Fruit fly (Drosophila melanogaster) whole organism, embryonic: ENCODE measurements around the gene Sfp23F.

Experiments used
- CG10979 ChIP-seq: fragments of 200-800 bp; sonication (Bioruptor generic); optimal IDR thresholded peaks from 2 replicates; lab custom pipeline; 2018; ENCODE audit warnings: missing biosample characterization, mild to moderate bottlenecking, missing genetic modification characterization, moderate library complexity
- CG11723 ChIP-seq: fragments of 200-800 bp; sonication (Bioruptor generic); optimal IDR thresholded peaks from 2 replicates; lab custom pipeline; 2017; ENCODE audit warnings: missing biosample characterization, mild to moderate bottlenecking, missing genetic modification characterization
- CG1233 ChIP-seq: fragments of 200-800 bp; sonication (Bioruptor generic); optimal IDR thresholded peaks from 4 replicates; lab custom pipeline; 2018; ENCODE audit warnings: missing biosample characterization, mild to moderate bottlenecking, missing genetic modification characterization
- CG12942 ChIP-seq: fragments of 200-800 bp; sonication (Bioruptor generic); optimal IDR thresholded peaks from 3 replicates; lab custom pipeline; 2016; ENCODE audit warnings: missing biosample characterization, missing genetic modification characterization
- CG13624 ChIP-seq: fragments of 200-800 bp; sonication (Bioruptor generic); optimal IDR thresholded peaks from 2 replicates; lab custom pipeline; 2016; ENCODE audit warnings: missing biosample characterization, missing genetic modification characterization
- CG13775 ChIP-seq: fragments of 200-800 bp; sonication (Bioruptor generic); optimal IDR thresholded peaks from 3 replicates; lab custom pipeline; 2017; ENCODE audit warnings: missing biosample characterization, mild to moderate bottlenecking, missing genetic modification characterization
- CG15073 ChIP-seq: fragments of 200-800 bp; sonication (Bioruptor generic); optimal IDR thresholded peaks from 2 replicates; lab custom pipeline; 2016; ENCODE audit warnings: missing biosample characterization, missing genetic modification characterization
- CG16815 ChIP-seq: fragments of 200-800 bp; sonication (Bioruptor generic); optimal IDR thresholded peaks from 3 replicates; lab custom pipeline; 2017; ENCODE audit warnings: missing biosample characterization, mild to moderate bottlenecking, missing genetic modification characterization
- CG17912 ChIP-seq: fragments of 200-800 bp; sonication (Bioruptor generic); optimal IDR thresholded peaks from 2 replicates; lab custom pipeline; 2018; ENCODE audit warnings: missing biosample characterization, mild to moderate bottlenecking, missing genetic modification characterization
- CG1792 ChIP-seq: fragments of 200-800 bp; sonication (Bioruptor generic); optimal IDR thresholded peaks from 2 replicates; lab custom pipeline; 2016; ENCODE audit warnings: missing biosample characterization, missing genetic modification characterization
- CG2120 ChIP-seq: fragments of 200-800 bp; sonication (Bioruptor generic); optimal IDR thresholded peaks from 3 replicates; lab custom pipeline; 2016; ENCODE audit warnings: missing biosample characterization, missing genetic modification characterization
- CG2712 ChIP-seq: fragments of 200-800 bp; optimal IDR thresholded peaks from 3 replicates; lab custom pipeline; 2019; ENCODE audit warnings: missing biosample characterization, mild to moderate bottlenecking, missing genetic modification characterization, moderate library complexity
- CG2889 ChIP-seq: fragments of 200-800 bp; sonication (Bioruptor generic); IDR thresholded peaks from 3 replicates; pipeline ENCODE4 v1.3.6; 2022; ENCODE audit warnings: missing biosample characterization, missing genetic modification characterization
- CG4617 ChIP-seq: fragments of 200-800 bp; sonication (Bioruptor generic); optimal IDR thresholded peaks from 3 replicates; lab custom pipeline; 2016; ENCODE audit warnings: missing biosample characterization, missing genetic modification characterization, borderline replicate concordance
- CG6272 ChIP-seq: fragments of 200-800 bp; sonication (Bioruptor generic); IDR thresholded peaks from 2 replicates; pipeline ENCODE4 v1.3.6; 2022; ENCODE audit warnings: missing biosample characterization, missing genetic modification characterization
- CG7556 ChIP-seq: fragments of 200-800 bp; sonication (Bioruptor generic); optimal IDR thresholded peaks from 2 replicates; lab custom pipeline; 2017; ENCODE audit warnings: missing biosample characterization, mild to moderate bottlenecking, missing genetic modification characterization
- CG8290 ChIP-seq, 3 experiments: fragments of 200-800 bp; sonication (Bioruptor generic); optimal IDR thresholded peaks; 2 replicates each; lab custom pipeline; 2016 to 2019; ENCODE audit warnings: missing biosample characterization in 3 of 3, missing genetic modification characterization in 3 of 3, mild to moderate bottlenecking in 2 of 3, moderate library complexity in 1 of 3
- CG8765 ChIP-seq: fragments of 200-800 bp; sonication (Bioruptor generic); IDR thresholded peaks from 2 replicates; pipeline ENCODE4 v1.3.6; 2022; ENCODE audit warnings: missing biosample characterization, missing genetic modification characterization
- Ets97D ChIP-seq: fragments of 200-800 bp; sonication (Bioruptor generic); optimal IDR thresholded peaks from 3 replicates; lab custom pipeline; 2016; ENCODE audit warnings: missing biosample characterization, missing genetic modification characterization
- HLHmδ ChIP-seq: fragments of 200-800 bp; sonication (Bioruptor generic); optimal IDR thresholded peaks from 2 replicates; lab custom pipeline; 2018; ENCODE audit warnings: missing biosample characterization, mild to moderate bottlenecking, missing genetic modification characterization, moderate library complexity
- NFAT ChIP-seq: fragments of 200-800 bp; sonication (Bioruptor generic); IDR thresholded peaks from 2 replicates; pipeline ENCODE4 v1.3.6; 2022; ENCODE audit warnings: missing biosample characterization, missing genetic modification characterization
- Opbp ChIP-seq: fragments of 200-800 bp; sonication (Bioruptor generic); IDR thresholded peaks from 3 replicates; pipeline ENCODE4 v1.3.6; 2022; ENCODE audit warnings: missing biosample characterization, missing genetic modification characterization; ENCODE audit not compliant: partially characterized antibody
- Rfx ChIP-seq: fragments of 200-800 bp; sonication (Bioruptor generic); IDR thresholded peaks from 2 replicates; pipeline ENCODE4 v1.3.6; 2022; ENCODE audit warnings: missing biosample characterization, missing genetic modification characterization
- Sox100B ChIP-seq: fragments of 200-800 bp; sonication (Bioruptor generic); optimal IDR thresholded peaks from 3 replicates; lab custom pipeline; 2018; ENCODE audit warnings: missing biosample characterization, mild to moderate bottlenecking, missing genetic modification characterization
- aop ChIP-seq: fragments of 200-800 bp; sonication (Bioruptor generic); IDR thresholded peaks from 2 replicates; pipeline ENCODE4 v1.3.6; 2022; ENCODE audit warnings: missing biosample characterization, missing genetic modification characterization
- ara ChIP-seq: fragments of 200-800 bp; sonication (Bioruptor generic); IDR thresholded peaks from 2 replicates; pipeline ENCODE4 v1.3.6; 2022; ENCODE audit warnings: missing biosample characterization, missing genetic modification characterization
- bsh ChIP-seq, 2 experiments: fragments of 200-800 bp; sonication (Bioruptor generic); optimal IDR thresholded peaks; 2 replicates each; lab custom pipeline; 2017 to 2018; ENCODE audit warnings: mild to moderate bottlenecking in 2 of 2, missing biosample characterization in 2 of 2, missing genetic modification characterization in 2 of 2, moderate library complexity in 1 of 2
- ci ChIP-seq: fragments of 200-800 bp; sonication (Bioruptor generic); IDR thresholded peaks from 3 replicates; pipeline ENCODE4 v1.3.6; 2022; ENCODE audit warnings: missing biosample characterization, missing genetic modification characterization
- crp ChIP-seq, 2 experiments: fragments of 200-800 bp; sonication (Bioruptor generic); optimal IDR thresholded peaks; 2 replicates in 1 of 2; 3 replicates in 1 of 2; lab custom pipeline; 2017; ENCODE audit warnings: missing biosample characterization in 2 of 2, missing genetic modification characterization in 2 of 2, mild to moderate bottlenecking in 1 of 2, moderate library complexity in 1 of 2
- dimm ChIP-seq: fragments of 200-800 bp; sonication (Bioruptor generic); IDR thresholded peaks from 2 replicates; pipeline ENCODE4 v1.3.6; 2022; ENCODE audit warnings: missing biosample characterization, missing genetic modification characterization
- en ChIP-seq: fragments of 200-800 bp; sonication (Bioruptor generic); optimal IDR thresholded peaks from 2 replicates; lab custom pipeline; 2016; ENCODE audit warnings: missing biosample characterization, missing genetic modification characterization
- gce ChIP-seq: fragments of 200-800 bp; sonication (Bioruptor generic); IDR thresholded peaks from 3 replicates; pipeline ENCODE4 v1.3.6; 2022; ENCODE audit warnings: missing biosample characterization, missing genetic modification characterization
- ham ChIP-seq: fragments of 200-800 bp; sonication (Bioruptor generic); IDR thresholded peaks from 2 replicates; pipeline ENCODE4 v1.3.6; 2022; ENCODE audit warnings: missing biosample characterization, missing genetic modification characterization
- insv ChIP-seq, 2 experiments: fragments of 200-800 bp; sonication (Bioruptor generic); optimal IDR thresholded peaks; 3 replicates each; lab custom pipeline; 2016 to 2018; ENCODE audit warnings: missing biosample characterization in 2 of 2, missing genetic modification characterization in 2 of 2
- jing ChIP-seq: fragments of 200-800 bp; sonication (Bioruptor generic); optimal IDR thresholded peaks from 2 replicates; lab custom pipeline; 2018; ENCODE audit warnings: missing biosample characterization, mild to moderate bottlenecking, missing genetic modification characterization
- jumu ChIP-seq: fragments of 200-800 bp; sonication (Bioruptor generic); optimal IDR thresholded peaks from 3 replicates; lab custom pipeline; 2016; ENCODE audit warnings: missing biosample characterization, missing genetic modification characterization
- kay ChIP-seq: fragments of 200-800 bp; sonication (Bioruptor generic); optimal IDR thresholded peaks from 2 replicates; lab custom pipeline; 2016; ENCODE audit warnings: missing biosample characterization, missing genetic modification characterization
- knrl ChIP-seq: fragments of 200-800 bp; sonication (Bioruptor generic); IDR thresholded peaks from 3 replicates; pipeline ENCODE4 v1.3.6; 2022; ENCODE audit warnings: missing biosample characterization, missing genetic modification characterization; ENCODE audit not compliant: partially characterized antibody
- lilli ChIP-seq: fragments of 200-800 bp; sonication (Bioruptor generic); optimal IDR thresholded peaks from 3 replicates; lab custom pipeline; 2016; ENCODE audit warnings: missing biosample characterization, missing genetic modification characterization
- mld ChIP-seq: fragments of 200-800 bp; sonication (Bioruptor generic); IDR thresholded peaks from 3 replicates; pipeline ENCODE4 v1.3.6; 2022; ENCODE audit warnings: missing biosample characterization, missing genetic modification characterization; ENCODE audit not compliant: partially characterized antibody
- nom ChIP-seq: fragments of 200-800 bp; sonication (Bioruptor generic); optimal IDR thresholded peaks from 2 replicates; lab custom pipeline; 2017; ENCODE audit warnings: missing biosample characterization, missing genetic modification characterization, mild to moderate bottlenecking, moderate library complexity, missing genetic modification reagents
- org-1 ChIP-seq: fragments of 200-800 bp; sonication (Bioruptor generic); optimal IDR thresholded peaks from 2 replicates; lab custom pipeline; 2017; ENCODE audit warnings: missing biosample characterization, missing genetic modification characterization
- peb ChIP-seq: fragments of 200-800 bp; sonication (Bioruptor generic); IDR thresholded peaks from 2 replicates; pipeline ENCODE4 v1.3.6; 2022; ENCODE audit warnings: missing biosample characterization, missing genetic modification characterization
- run ChIP-seq: fragments of 200-800 bp; sonication (Bioruptor generic); optimal IDR thresholded peaks from 3 replicates; lab custom pipeline; 2018; ENCODE audit warnings: missing biosample characterization, mild to moderate bottlenecking, missing genetic modification characterization
- sqz ChIP-seq: fragments of 200-800 bp; sonication (Bioruptor generic); optimal IDR thresholded peaks from 3 replicates; lab custom pipeline; 2018; ENCODE audit warnings: missing biosample characterization, mild to moderate bottlenecking, missing genetic modification characterization
- sr ChIP-seq: fragments of 200-800 bp; sonication (Bioruptor generic); IDR thresholded peaks from 3 replicates; pipeline ENCODE4 v1.3.6; 2022; ENCODE audit warnings: missing biosample characterization, missing genetic modification characterization
- vnd ChIP-seq: fragments of 200-800 bp; sonication (Bioruptor generic); IDR thresholded peaks from 3 replicates; pipeline ENCODE4 v1.3.6; 2022; ENCODE audit warnings: missing biosample characterization, missing genetic modification characterization; ENCODE audit not compliant: partially characterized antibody
- vvl ChIP-seq: fragments of 200-800 bp; sonication (Bioruptor generic); IDR thresholded peaks from 2 replicates; pipeline ENCODE4 v1.3.6; 2022; ENCODE audit warnings: missing biosample characterization, missing genetic modification characterization
- zen2 ChIP-seq: fragments of 200-800 bp; sonication (Bioruptor generic); IDR thresholded peaks from 3 replicates; pipeline ENCODE4 v1.3.6; 2022; ENCODE audit warnings: missing biosample characterization, missing genetic modification characterization; ENCODE audit not compliant: partially characterized antibody

Sfp23F gene

dm6 chr2L:3376684-3377086 is 10.9 kb downstream of the Sfp23F start, which contains the start of the genes CG9662 and Ptpa (continued):
- TF ChIP-seq Sox100B (GFP tag; lab: Kevin White, UChicago) (no peak), CG12942 (GFP tag; lab: Kevin White, UChicago) (peak; percentile 83), CG15073 (GFP tag; lab: Kevin White, UChicago) (peak; percentile 2), crp (GFP tag; optimal IDR thresholded peaks at IDR 0.05; lab: Kevin White, UChicago) (peak in 1 of 2 experiments; percentile 42), gce (GFP tag; lab: Robert Waterston, UW) (no peak), aop (GFP tag; lab: Robert Waterston, UW) (0 out of 2 replicates have a peak, but pooled peaks have one; percentile 32), org-1 (GFP tag; lab: Kevin White, UChicago) (peak; percentile 8), dimm (GFP tag; lab: Robert Waterston, UW) (peak; percentile 26; the same call in 1 of the 2 replicates), lilli (GFP tag; lab: Kevin White, UChicago) (peak; percentile 90), CG17912 (no peak), vvl (GFP tag; lab: Robert Waterston, UW) (peak; percentile 64), kay (GFP tag; lab: Kevin White, UChicago) (peak; percentile 32), NFAT (GFP tag; lab: Robert Waterston, UW) (peak; percentile 72), CG1233 (GFP tag; lab: Kevin White, UChicago) (peak; percentile 55), CG13624 (GFP tag; lab: Kevin White, UChicago) (peak; percentile 91), peb (GFP tag; lab: Robert Waterston, UW) (peak; percentile 67), zen2 (GFP tag; lab: Robert Waterston, UW) (peak; percentile 79; the same call in 2 of the 3 replicates), CG10979 (tag; lab: Kevin White, UChicago) (peak; percentile 75), bsh (GFP tag; optimal IDR thresholded peaks at IDR 0.05; lab: Kevin White, UChicago) (peak in 1 of 2 experiments; percentile 63), CG2712 (peak; percentile 87), mld (GFP tag; lab: Robert Waterston, UW) (0 out of 3 replicates have a peak, but pooled peaks have one; percentile 44), ci (GFP tag; lab: Robert Waterston, UW) (peak; percentile 66; the same call in 2 of the 3 replicates), CG2120 (GFP tag; lab: Kevin White, UChicago) (peak; percentile 90), CG2889 (GFP tag; lab: Robert Waterston, UW) (peak; percentile 75; the same call in 1 of the 3 replicates), vnd (GFP tag; lab: Robert Waterston, UW) (peak; percentile 95), sr (peak; percentile 59; the same call in 1 of the 3 replicates), CG13775 (GFP tag; lab: Kevin White, UChicago) (peak; percentile 87), CG6272 (GFP tag; lab: Robert Waterston, UW) (peak; percentile 87), CG1792 (GFP tag; lab: Kevin White, UChicago) (peak; percentile 76), CG4617 (GFP tag; lab: Kevin White, UChicago) (peak; percentile 95), ham (GFP tag; lab: Robert Waterston, UW) (peak; percentile 64; the same call in 1 of the 2 replicates), run (tag; lab: Kevin White, UChicago) (no peak), CG7556 (peak; percentile 43), CG11723 (GFP tag; lab: Kevin White, UChicago) (no peak), Rfx (GFP tag; lab: Robert Waterston, UW) (peak; percentile 89), CG16815 (peak; percentile 84), CG8765 (peak; percentile 66), CG8290 (GFP tag; optimal IDR thresholded peaks at IDR 0.05; lab: Kevin White, UChicago) (peak; percentile 71), CG8290 (tag; optimal IDR thresholded peaks at IDR 0.05; lab: Kevin White, UChicago) (peak in 1 of 2 experiments; percentile 80), HLHmδ (GFP tag; lab: Kevin White, UChicago) (no peak), knrl (GFP tag; lab: Robert Waterston, UW) (peak; percentile 98), jing (peak; percentile 54), sqz (no peak), ara (GFP tag; lab: Robert Waterston, UW) (no peak), Opbp (peak; percentile 77), en (GFP tag; lab: Kevin White, UChicago) (no peak), insv (GFP tag; optimal IDR thresholded peaks at IDR 0.05; lab: Kevin White, UChicago) (peak in 1 of 2 experiments; percentile 17), Ets97D (GFP tag; lab: Kevin White, UChicago) (peak; percentile 80), nom (GFP tag; lab: Kevin White, UChicago) (no peak), jumu (GFP tag; lab: Kevin White, UChicago) (peak; percentile 92)
